Fruit fly (Drosophila melanogaster) whole organism, embryonic: Measurements from ENCODE around the gene phtm.
A peak's percentile ranks its signal among the peaks of the same experiment; 100 is the strongest.

Experiments used
- Aef1 ChIP-seq: fragments of 200-800 bp; sonication (Bioruptor generic); IDR thresholded peaks from 3 replicates; pipeline ENCODE4 v1.3.6; 2022; ENCODE audit warnings: missing biosample characterization, missing genetic modification characterization
- Atf6 ChIP-seq: fragments of 200-800 bp; sonication (Bioruptor generic); IDR thresholded peaks from 2 replicates; pipeline ENCODE4 v1.3.6; 2022; ENCODE audit warnings: missing biosample characterization, missing genetic modification characterization
- C15 ChIP-seq: fragments of 200-800 bp; sonication (Bioruptor generic); IDR thresholded peaks from 3 replicates; pipeline ENCODE4 v1.3.6; 2022; ENCODE audit warnings: missing biosample characterization, missing genetic modification characterization
- CG10959 ChIP-seq: fragments of 200-800 bp; sonication (Bioruptor generic); IDR thresholded peaks from 2 replicates; pipeline ENCODE4 v1.3.6; 2022; ENCODE audit warnings: missing biosample characterization, missing genetic modification characterization
- CG11093 ChIP-seq: fragments of 200-800 bp; sonication (Bioruptor generic); IDR thresholded peaks from 3 replicates; pipeline ENCODE4 v1.3.6; 2022; ENCODE audit warnings: missing biosample characterization, missing genetic modification characterization
- CG11696 ChIP-seq: fragments of 200-800 bp; sonication (Bioruptor generic); IDR thresholded peaks from 2 replicates; pipeline ENCODE4 v1.3.6; 2022; ENCODE audit warnings: missing biosample characterization, missing genetic modification characterization
- CG13894 ChIP-seq: fragments of 200-800 bp; sonication (Bioruptor generic); optimal IDR thresholded peaks from 3 replicates; lab custom pipeline; 2018; ENCODE audit warnings: missing biosample characterization, mild to moderate bottlenecking, missing genetic modification characterization, moderate library complexity
- CG1529 ChIP-seq: fragments of 200-800 bp; sonication (Bioruptor generic); optimal IDR thresholded peaks from 3 replicates; lab custom pipeline; 2018; ENCODE audit warnings: missing biosample characterization, missing genetic modification characterization
- CG1602 ChIP-seq: fragments of 200-800 bp; sonication (Bioruptor generic); optimal IDR thresholded peaks from 3 replicates; lab custom pipeline; 2016; ENCODE audit warnings: missing biosample characterization, missing genetic modification characterization
- CG17385 ChIP-seq: fragments of 200-800 bp; sonication (Bioruptor generic); optimal IDR thresholded peaks from 3 replicates; lab custom pipeline; 2018; ENCODE audit warnings: missing biosample characterization, mild to moderate bottlenecking, missing genetic modification characterization
- CG1832 ChIP-seq: fragments of 200-800 bp; sonication (Bioruptor generic); optimal IDR thresholded peaks from 2 replicates; lab custom pipeline; 2017; ENCODE audit warnings: missing biosample characterization, mild to moderate bottlenecking, missing genetic modification characterization, inconsistent platforms
- CG2202 ChIP-seq: fragments of 200-800 bp; sonication (Bioruptor generic); optimal IDR thresholded peaks from 2 replicates; lab custom pipeline; 2018; ENCODE audit warnings: missing biosample characterization, mild to moderate bottlenecking, missing genetic modification characterization
- CG3163 ChIP-seq: fragments of 200-800 bp; sonication (Bioruptor generic); optimal IDR thresholded peaks from 3 replicates; lab custom pipeline; 2016; ENCODE audit warnings: missing biosample characterization, missing genetic modification characterization
- CG4360 ChIP-seq: fragments of 200-800 bp; sonication (Bioruptor generic); IDR thresholded peaks from 2 replicates; pipeline ENCODE4 v1.3.6; 2022; ENCODE audit warnings: missing biosample characterization, missing genetic modification characterization
- CG8765 ChIP-seq: fragments of 200-800 bp; sonication (Bioruptor generic); IDR thresholded peaks from 2 replicates; pipeline ENCODE4 v1.3.6; 2022; ENCODE audit warnings: missing biosample characterization, missing genetic modification characterization
- CHES-1-like ChIP-seq: fragments of 200-800 bp; sonication (Bioruptor generic); optimal IDR thresholded peaks from 2 replicates; lab custom pipeline; 2016; ENCODE audit warnings: missing biosample characterization, missing genetic modification characterization
- D19B ChIP-seq: fragments of 200-800 bp; sonication (Bioruptor generic); optimal IDR thresholded peaks from 2 replicates; lab custom pipeline; 2017; ENCODE audit warnings: missing biosample characterization, mild to moderate bottlenecking, missing genetic modification characterization
- E2f2 ChIP-seq: fragments of 200-800 bp; sonication (Bioruptor generic); IDR thresholded peaks from 2 replicates; pipeline ENCODE4 v1.3.6; 2022; ENCODE audit warnings: missing biosample characterization, missing genetic modification characterization
- Ets65A ChIP-seq: fragments of 200-800 bp; sonication (Bioruptor generic); peaks from one replicate; lab custom pipeline; 2016; ENCODE audit warnings: missing biosample characterization, missing genetic modification characterization
- Gug ChIP-seq: fragments of 200-800 bp; sonication (Bioruptor generic); IDR thresholded peaks from 4 replicates; pipeline ENCODE4 v1.3.6; 2022; ENCODE audit warnings: missing biosample characterization, missing genetic modification characterization
- Hand ChIP-seq: fragments of 200-800 bp; sonication (Bioruptor generic); optimal IDR thresholded peaks from 2 replicates; lab custom pipeline; 2017; ENCODE audit warnings: mild to moderate bottlenecking, missing biosample characterization, missing genetic modification reagents, missing genetic modification characterization
- Hr78 ChIP-seq, 2 experiments: fragments of 200-800 bp in 1 of 2; fragments of >200 bp in 1 of 2; sonication (Bioruptor generic) in 1 of 2; optimal IDR thresholded peaks; 2 replicates each; lab custom pipeline; 2017 to 2019; ENCODE audit warnings: missing biosample characterization in 2 of 2, missing genetic modification characterization in 2 of 2, mild to moderate bottlenecking in 1 of 2, moderate library complexity in 1 of 2
- Med ChIP-seq: fragments of 200-800 bp; sonication (Bioruptor generic); peaks from one replicate; lab custom pipeline; 2016; ENCODE audit warnings: missing biosample characterization, missing genetic modification characterization, mild to moderate bottlenecking, inconsistent platforms, moderate library complexity
- Nf-YC ChIP-seq: fragments of 200-800 bp; optimal IDR thresholded peaks from 3 replicates; lab custom pipeline; 2019; ENCODE audit warnings: missing biosample characterization, mild to moderate bottlenecking, missing genetic modification characterization, moderate library complexity
- Pdp1 ChIP-seq, 2 experiments: fragments of 200-800 bp; sonication (Bioruptor generic); optimal IDR thresholded peaks; 3 replicates each; lab custom pipeline; 2016; ENCODE audit warnings: missing biosample characterization in 2 of 2, missing genetic modification characterization in 2 of 2, mild to moderate bottlenecking in 1 of 2, moderate library complexity in 1 of 2
- Ptx1 ChIP-seq: fragments of 200-800 bp; sonication (Bioruptor generic); IDR thresholded peaks from 2 replicates; pipeline ENCODE4 v1.3.6; 2022; ENCODE audit warnings: missing biosample characterization, missing genetic modification characterization
- Spps ChIP-seq: fragments of 200-800 bp; sonication (Bioruptor generic); optimal IDR thresholded peaks from 2 replicates; lab custom pipeline; 2018; ENCODE audit warnings: missing biosample characterization, mild to moderate bottlenecking, missing genetic modification characterization
- cg ChIP-seq: fragments of 200-800 bp; sonication (Bioruptor generic); optimal IDR thresholded peaks from 3 replicates; lab custom pipeline; 2019; ENCODE audit warnings: missing biosample characterization, mild to moderate bottlenecking, missing genetic modification characterization, moderate library complexity
- chinmo ChIP-seq: fragments of 200-800 bp; sonication (Bioruptor generic); IDR thresholded peaks from 4 replicates; pipeline ENCODE4 v1.3.6; 2022; ENCODE audit warnings: missing biosample characterization, missing genetic modification characterization; ENCODE audit not compliant: partially characterized antibody
- crol ChIP-seq: fragments of 200-800 bp; sonication (Bioruptor generic); IDR thresholded peaks from 2 replicates; pipeline ENCODE4 v1.3.6; 2022; ENCODE audit warnings: missing biosample characterization, missing genetic modification characterization
- crp ChIP-seq, 2 experiments: fragments of 200-800 bp; sonication (Bioruptor generic); optimal IDR thresholded peaks; 2 replicates in 1 of 2; 3 replicates in 1 of 2; lab custom pipeline; 2017; ENCODE audit warnings: missing biosample characterization in 2 of 2, missing genetic modification characterization in 2 of 2, mild to moderate bottlenecking in 1 of 2, moderate library complexity in 1 of 2
- dm ChIP-seq: fragments of 200-800 bp; sonication (Bioruptor generic); optimal IDR thresholded peaks from 3 replicates; lab custom pipeline; 2016; ENCODE audit warnings: missing biosample characterization, missing genetic modification characterization
- fd102C ChIP-seq: fragments of 200-800 bp; sonication (Bioruptor generic); optimal IDR thresholded peaks from 2 replicates; lab custom pipeline; 2018; ENCODE audit warnings: missing biosample characterization, mild to moderate bottlenecking, missing genetic modification characterization, moderate library complexity
- her ChIP-seq: fragments of 200-800 bp; sonication (Bioruptor generic); optimal IDR thresholded peaks from 2 replicates; lab custom pipeline; 2016; ENCODE audit warnings: missing biosample characterization, missing genetic modification characterization
- jumu ChIP-seq: fragments of 200-800 bp; sonication (Bioruptor generic); optimal IDR thresholded peaks from 3 replicates; lab custom pipeline; 2016; ENCODE audit warnings: missing biosample characterization, missing genetic modification characterization
- pfk ChIP-seq: fragments of 200-800 bp; sonication (Bioruptor generic); optimal IDR thresholded peaks from 2 replicates; lab custom pipeline; 2018; ENCODE audit warnings: missing biosample characterization, mild to moderate bottlenecking, missing genetic modification characterization, moderate library complexity
- pros ChIP-seq: fragments of 200-800 bp; sonication (Bioruptor generic); optimal IDR thresholded peaks from 3 replicates; lab custom pipeline; 2019; ENCODE audit warnings: missing biosample characterization, mild to moderate bottlenecking, missing genetic modification characterization, moderate library complexity
- salm ChIP-seq: fragments of 200-800 bp; sonication (Bioruptor generic); optimal IDR thresholded peaks from 2 replicates; lab custom pipeline; 2018; ENCODE audit warnings: missing biosample characterization, mild to moderate bottlenecking, missing genetic modification characterization
- sima ChIP-seq: fragments of 200-800 bp; sonication (Bioruptor generic); optimal IDR thresholded peaks from 2 replicates; lab custom pipeline; 2016; ENCODE audit warnings: missing biosample characterization, missing genetic modification characterization
- tll ChIP-seq, 2 experiments: fragments of 200-800 bp in 1 of 2; fragments of >200 bp in 1 of 2; sonication (Bioruptor generic) in 1 of 2; optimal IDR thresholded peaks; 2 replicates each; lab custom pipeline; 2017 to 2019; ENCODE audit warnings: missing biosample characterization in 2 of 2, missing genetic modification characterization in 2 of 2, mild to moderate bottlenecking in 1 of 2, moderate library complexity in 1 of 2
- twi ChIP-seq: fragments of 200-800 bp; optimal IDR thresholded peaks from 2 replicates; lab custom pipeline; 2019; ENCODE audit warnings: missing biosample characterization, mild to moderate bottlenecking, missing genetic modification characterization, moderate library complexity
- zfh2 ChIP-seq: fragments of 200-800 bp; sonication (Bioruptor generic); optimal IDR thresholded peaks from 2 replicates; lab custom pipeline; 2016; ENCODE audit warnings: missing biosample characterization, missing genetic modification characterization

Gene phtm

dm6 chrX:18685726-18686125 is at the start of gene phtm:
Gene phtm (plus strand): TSS chrX:18685766.
- no peak for TF ChIP-seq fd102C (GFP tag; lab: Kevin White, UChicago)
- no peak for TF ChIP-seq Aef1 (GFP tag; lab: Robert Waterston, UW)
- TF ChIP-seq D19B = no peak
- TF ChIP-seq Ets65A (GFP tag; lab: Kevin White, UChicago) = no peak
- TF ChIP-seq Ptx1 (GFP tag; lab: Robert Waterston, UW) = no peak
- TF ChIP-seq dm (GFP tag; lab: Kevin White, UChicago) = no peak
- TF ChIP-seq CG1602 = no peak
- no peak for TF ChIP-seq tll (GFP tag; optimal IDR thresholded peaks at IDR 0.05; lab: Kevin White, UChicago)
- no peak for TF ChIP-seq sima (GFP tag; lab: Kevin White, UChicago)
- TF ChIP-seq CG1529 (GFP tag; lab: Kevin White, UChicago) = no peak
- TF ChIP-seq C15 (GFP tag; lab: Robert Waterston, UW) = no peak
- TF ChIP-seq Atf6 = no peak
- TF ChIP-seq CG11093 = no peak
- no peak for TF ChIP-seq salm (tag; lab: Kevin White, UChicago)
- TF ChIP-seq her (GFP tag; lab: Kevin White, UChicago) = no peak
- no peak for TF ChIP-seq CHES-1-like (GFP tag; lab: Kevin White, UChicago)
- no peak for TF ChIP-seq E2f2
- TF ChIP-seq Spps = no peak
- TF ChIP-seq jumu (GFP tag; lab: Kevin White, UChicago) = no peak
- no peak for TF ChIP-seq CG10959 (GFP tag; lab: Robert Waterston, UW)

dm6 chrX:18636275-18636947 is 49.2 kb upstream of the phtm start:
- TF ChIP-seq pros (peak; percentile 40), CG1832 (peak; percentile 69), Hand (GFP tag; lab: Kevin White, UChicago) (no peak), crp (GFP tag; optimal IDR thresholded peaks at IDR 0.05; lab: Kevin White, UChicago) (no peak), Nf-YC (peak; percentile 21), CG4360 (GFP tag; lab: Robert Waterston, UW) (peak; percentile 72), CG11696 (GFP tag; lab: Robert Waterston, UW) (no peak), tll (GFP tag; optimal IDR thresholded peaks at IDR 0.05; lab: Kevin White, UChicago) (no peak), zfh2 (GFP tag; lab: Kevin White, UChicago) (no peak), Med (GFP tag; lab: Kevin White, UChicago) (peak; percentile 49), CG17385 (GFP tag; lab: Kevin White, UChicago) (peak; percentile 47), CG3163 (GFP tag; lab: Kevin White, UChicago) (no peak), Hr78 (GFP tag; optimal IDR thresholded peaks at IDR 0.05; lab: Kevin White, UChicago) (peak in 1 of 2 experiments; percentile 76), Pdp1 (GFP tag; optimal IDR thresholded peaks at IDR 0.05; lab: Kevin White, UChicago) (no peak), crol (peak; percentile 91), Gug (GFP tag; lab: Robert Waterston, UW) (no peak)

- TF ChIP-seq crol = peak; percentile 69
- TF ChIP-seq CG2202 (tag; lab: Kevin White, UChicago) = no peak
- peak; percentile 12 for TF ChIP-seq twi (tag; lab: Kevin White, UChicago)
- peak in 1 of 2 experiments; percentile 95 for TF ChIP-seq Hr78 (GFP tag; optimal IDR thresholded peaks at IDR 0.05; lab: Kevin White, UChicago)
- peak; percentile 62 for TF ChIP-seq cg (GFP tag; lab: Kevin White, UChicago)
- TF ChIP-seq chinmo (GFP tag; lab: Robert Waterston, UW) = 0 out of 4 replicates have a peak, but pooled peaks have one; percentile 44
- 0 out of 2 replicates have a peak, but pooled peaks have one; percentile 17 for TF ChIP-seq CG8765
- TF ChIP-seq pfk = no peak
- TF ChIP-seq CG13894 = no peak
Measured at dm6 chrX:18643057-18643656, 42.4 kb upstream of the phtm start.
